Fruit fly (Drosophila melanogaster): ENCODE results near the gene Gr39b.

The Gr39b gene

DNA sequence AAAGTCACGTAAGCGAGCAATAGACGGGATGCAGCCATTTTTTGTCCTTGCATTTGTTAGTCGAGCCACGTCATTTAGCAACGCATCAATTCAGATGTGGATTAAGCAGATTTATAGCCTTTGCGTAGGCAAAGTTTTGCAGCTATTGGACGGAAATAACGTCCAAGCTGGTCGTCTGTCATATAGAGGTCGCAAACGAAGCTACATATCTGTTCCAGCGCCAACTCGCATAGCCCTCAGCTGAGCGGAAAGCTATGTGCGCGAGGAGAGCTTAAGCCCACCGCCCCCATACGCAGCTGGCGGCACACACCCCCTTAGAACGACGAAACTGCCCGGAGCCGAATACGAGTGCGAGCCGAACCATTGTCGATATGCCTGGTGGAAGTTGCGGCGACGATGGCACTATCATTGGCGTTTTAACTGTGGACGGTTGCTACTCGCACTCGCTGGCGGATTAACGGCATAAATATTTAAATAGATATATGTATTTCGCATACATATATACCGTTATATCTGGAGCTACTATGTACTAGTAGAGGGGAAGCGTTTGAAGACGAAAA is 10.4 kb upstream of the Gr39b start, which contains the start of gene nrv3:
Gene nrv3, plus strand, starts transcription at position 211 of the 560 bp plus-strand sequence.
- TF ChIP-seq Eip78C (GFP tag) = peak; percentile 29
- no peak for TF ChIP-seq Sox102F (GFP tag; optimal IDR thresholded peaks at IDR 0.05)

- TF ChIP-seq vri (GFP tag; optimal IDR thresholded peaks at IDR 0.05) = no peak
- no peak for TF ChIP-seq CG31627 (GFP tag; optimal IDR thresholded peaks at IDR 0.05)
- no peak for TF ChIP-seq fkh (GFP tag; optimal IDR thresholded peaks at IDR 0.05)
- TF ChIP-seq CG6854 (GFP tag; optimal IDR thresholded peaks at IDR 0.05) = no peak
- TF ChIP-seq Smox (GFP tag; optimal IDR thresholded peaks at IDR 0.05) = no peak
- no peak for TF ChIP-seq CG8319 (GFP tag; optimal IDR thresholded peaks at IDR 0.05)
- TF ChIP-seq dsx (GFP tag; optimal IDR thresholded peaks at IDR 0.05; ENCODE audit: poor library complexity, severe bottlenecking) = no peak
- no peak for TF ChIP-seq achi (GFP tag; optimal IDR thresholded peaks at IDR 0.05)
- TF ChIP-seq fd59A (GFP tag; optimal IDR thresholded peaks at IDR 0.05) = no peak
- no peak for TF ChIP-seq acj6 (GFP tag; optimal IDR thresholded peaks at IDR 0.05)
- no peak for TF ChIP-seq CG16779 (tag; optimal IDR thresholded peaks at IDR 0.05)
- TF ChIP-seq pdm3 (GFP tag; optimal IDR thresholded peaks at IDR 0.05) = no peak
- TF ChIP-seq Sox15 (GFP tag; optimal IDR thresholded peaks at IDR 0.05) = no peak
- no peak for TF ChIP-seq Eip93F (GFP tag; optimal IDR thresholded peaks at IDR 0.05)
- no peak for TF ChIP-seq Ets96B (tag; optimal IDR thresholded peaks at IDR 0.05)
Observed at dm6 chr2L:21377984-21378383, 8.5 kb upstream of the Gr39b start.

DNA sequence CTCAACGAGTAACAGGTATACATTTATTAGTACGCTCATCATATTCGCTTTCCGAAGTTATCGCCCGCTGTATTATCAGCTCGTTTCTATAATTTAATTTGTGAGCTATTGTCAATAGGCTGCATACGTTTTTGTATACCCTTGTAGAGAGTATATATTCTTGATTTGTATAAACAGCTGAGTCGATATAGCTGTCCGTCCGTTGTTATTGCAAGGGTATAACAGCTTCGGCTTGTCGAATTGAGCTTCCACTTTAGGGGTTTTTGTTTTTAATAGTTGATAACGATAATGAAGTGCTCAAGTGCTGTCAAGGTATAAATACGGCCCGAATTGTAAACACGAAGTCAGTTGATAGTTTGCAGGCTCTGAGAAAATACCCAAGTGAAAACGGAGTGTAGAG is 1.4 kb upstream of the Gr39b start, which contains the start of gene CG8665:
Gene CG8665, plus strand, starts transcription at position 342 of the 400 bp plus-strand sequence.
- TF ChIP-seq esn (GFP tag; optimal IDR thresholded peaks at IDR 0.05) (peak; percentile 60), pdm3 (GFP tag; optimal IDR thresholded peaks at IDR 0.05) (peak; percentile 3), CG7368 (GFP tag; optimal IDR thresholded peaks at IDR 0.05) (peak; percentile 7), Met (GFP tag; optimal IDR thresholded peaks at IDR 0.05) (peak; percentile 34), fd85E (GFP tag; optimal IDR thresholded peaks at IDR 0.05) (no peak), Smox (GFP tag; optimal IDR thresholded peaks at IDR 0.05) (peak; percentile 21), CG6808 (GFP tag; optimal IDR thresholded peaks at IDR 0.05) (no peak), topi (GFP tag; optimal IDR thresholded peaks at IDR 0.05) (peak; percentile 57), lz (GFP tag; optimal IDR thresholded peaks at IDR 0.05) (peak; percentile 33), svp (GFP tag) (peak; percentile 93), salr (GFP tag; optimal IDR thresholded peaks at IDR 0.05) (no peak), Sox14 (GFP tag; optimal IDR thresholded peaks at IDR 0.05) (peak; percentile 39), fkh (GFP tag; optimal IDR thresholded peaks at IDR 0.05) (peak; percentile 22), CG31627 (GFP tag; optimal IDR thresholded peaks at IDR 0.05) (peak; percentile 55), cyc (GFP tag; optimal IDR thresholded peaks at IDR 0.05) (peak; percentile 30), Eip78C (GFP tag) (peak; percentile 68), acj6 (GFP tag; optimal IDR thresholded peaks at IDR 0.05) (peak; percentile 26), CG3919 (GFP tag; optimal IDR thresholded peaks at IDR 0.05) (peak; percentile 7), Hr39 (GFP tag; optimal IDR thresholded peaks at IDR 0.05) (peak; percentile 52), Hr4 (GFP tag; optimal IDR thresholded peaks at IDR 0.05) (peak; percentile 7), Ets21C (GFP tag; optimal IDR thresholded peaks at IDR 0.05) (no peak), vri (GFP tag; optimal IDR thresholded peaks at IDR 0.05) (peak; percentile 78), CG8319 (GFP tag; optimal IDR thresholded peaks at IDR 0.05) (no peak), CG34406 (GFP tag; optimal IDR thresholded peaks at IDR 0.05) (no peak), Sox15 (GFP tag; optimal IDR thresholded peaks at IDR 0.05) (no peak), spab (GFP tag; optimal IDR thresholded peaks at IDR 0.05) (no peak), Eip75B (GFP tag; optimal IDR thresholded peaks at IDR 0.05) (no peak), Sox102F (GFP tag; optimal IDR thresholded peaks at IDR 0.05) (peak; percentile 49)

dm6 chr2L:21367296-21367695 is 2.2 kb downstream of the Gr39b start:
- TF ChIP-seq svp (GFP tag) (peak; percentile 42), CG4318 (GFP tag; optimal IDR thresholded peaks at IDR 0.05) (no peak)
